Fruit fly (Drosophila melanogaster) whole organism, embryonic: ENCODE measurements around the gene CG17124.

Source experiments
- Aef1 ChIP-seq: fragments of 200-800 bp; sonication (Bioruptor generic); IDR thresholded peaks from 3 replicates; pipeline ENCODE4 v1.3.6; 2022; ENCODE audit warnings: missing biosample characterization, missing genetic modification characterization
- BEAF-32 ChIP-seq: fragments of 200-800 bp; sonication (Bioruptor generic); optimal IDR thresholded peaks from 3 replicates; lab custom pipeline; 2017; ENCODE audit warnings: missing biosample characterization, missing genetic modification characterization, mild to moderate bottlenecking, moderate library complexity, missing genetic modification reagents
- C15 ChIP-seq: fragments of 200-800 bp; sonication (Bioruptor generic); IDR thresholded peaks from 3 replicates; pipeline ENCODE4 v1.3.6; 2022; ENCODE audit warnings: missing biosample characterization, missing genetic modification characterization
- CG10209 ChIP-seq: fragments of 200-800 bp; sonication (Bioruptor generic); optimal IDR thresholded peaks from 3 replicates; lab custom pipeline; 2017; ENCODE audit warnings: missing biosample characterization, mild to moderate bottlenecking, missing genetic modification characterization, missing genetic modification reagents
- CG10979 ChIP-seq: fragments of 200-800 bp; sonication (Bioruptor generic); optimal IDR thresholded peaks from 2 replicates; lab custom pipeline; 2018; ENCODE audit warnings: missing biosample characterization, mild to moderate bottlenecking, missing genetic modification characterization, moderate library complexity
- CG11560 ChIP-seq: fragments of 200-800 bp; sonication (Bioruptor generic); IDR thresholded peaks from 3 replicates; pipeline ENCODE4 v1.3.6; 2022; ENCODE audit warnings: missing biosample characterization, missing genetic modification characterization
- CG11695 ChIP-seq: fragments of 200-800 bp; sonication (Bioruptor generic); IDR thresholded peaks from 3 replicates; pipeline ENCODE4 v1.3.6; 2022; ENCODE audit warnings: missing biosample characterization, missing genetic modification characterization
- CG14050 ChIP-seq: fragments of 200-800 bp; sonication (Bioruptor generic); IDR thresholded peaks from 3 replicates; pipeline ENCODE4 v1.3.6; 2022; ENCODE audit warnings: missing biosample characterization, missing genetic modification characterization
- CG14441 ChIP-seq: fragments of 200-800 bp; sonication (Bioruptor generic); IDR thresholded peaks from 2 replicates; pipeline ENCODE4 v1.3.6; 2022; ENCODE audit warnings: missing biosample characterization, missing genetic modification characterization
- CG15073 ChIP-seq: fragments of 200-800 bp; sonication (Bioruptor generic); optimal IDR thresholded peaks from 2 replicates; lab custom pipeline; 2016; ENCODE audit warnings: missing biosample characterization, missing genetic modification characterization
- CG16779 ChIP-seq: fragments of 200-800 bp; sonication (Bioruptor generic); IDR thresholded peaks from 2 replicates; pipeline ENCODE4 v1.3.6; 2022; ENCODE audit warnings: missing biosample characterization, missing genetic modification characterization
- CG31224 ChIP-seq: fragments of 200-800 bp; sonication (Bioruptor generic); IDR thresholded peaks from 2 replicates; pipeline ENCODE4 v1.3.6; 2022; ENCODE audit warnings: missing biosample characterization, missing genetic modification characterization
- CG32532 ChIP-seq: fragments of 200-800 bp; sonication (Bioruptor generic); IDR thresholded peaks from 2 replicates; pipeline ENCODE4 v1.3.6; 2022; ENCODE audit warnings: missing biosample characterization, missing genetic modification characterization
- CG33213 ChIP-seq: fragments of 200-800 bp; sonication (Bioruptor generic); optimal IDR thresholded peaks from 3 replicates; lab custom pipeline; 2016; ENCODE audit warnings: missing biosample characterization, missing genetic modification characterization
- CG34376 ChIP-seq: fragments of 200-800 bp; sonication (Bioruptor generic); optimal IDR thresholded peaks from 2 replicates; lab custom pipeline; 2018; ENCODE audit warnings: missing biosample characterization, mild to moderate bottlenecking, missing genetic modification characterization
- CG3847 ChIP-seq: fragments of 200-800 bp; sonication (Bioruptor generic); IDR thresholded peaks from 2 replicates; pipeline ENCODE4 v1.3.6; 2022; ENCODE audit warnings: missing biosample characterization, missing genetic modification characterization
- CG4282 ChIP-seq: fragments of 200-800 bp; sonication (Bioruptor generic); optimal IDR thresholded peaks from 2 replicates; lab custom pipeline; 2016; ENCODE audit warnings: missing biosample characterization, missing genetic modification characterization
- CG4617 ChIP-seq: fragments of 200-800 bp; sonication (Bioruptor generic); optimal IDR thresholded peaks from 3 replicates; lab custom pipeline; 2016; ENCODE audit warnings: missing biosample characterization, missing genetic modification characterization, borderline replicate concordance
- CG7357 ChIP-seq: fragments of 200-800 bp; sonication (Bioruptor generic); IDR thresholded peaks from 3 replicates; pipeline ENCODE4 v1.3.6; 2022; ENCODE audit warnings: missing biosample characterization, missing genetic modification characterization
- CG8281 ChIP-seq: fragments of 200-800 bp; sonication (Bioruptor generic); optimal IDR thresholded peaks from 2 replicates; lab custom pipeline; 2018; ENCODE audit warnings: missing biosample characterization, mild to moderate bottlenecking, missing genetic modification characterization, moderate library complexity
- Elba2 ChIP-seq: fragments of 200-800 bp; sonication (Bioruptor generic); optimal IDR thresholded peaks from 3 replicates; lab custom pipeline; 2016; ENCODE audit warnings: missing biosample characterization, missing genetic modification characterization
- Fer3 ChIP-seq: fragments of 200-800 bp; sonication (Bioruptor generic); optimal IDR thresholded peaks from 2 replicates; lab custom pipeline; 2018; ENCODE audit warnings: missing biosample characterization, mild to moderate bottlenecking, missing genetic modification characterization, moderate library complexity
- HmgD ChIP-seq: fragments of 200-800 bp; sonication (Bioruptor generic); optimal IDR thresholded peaks from 3 replicates; lab custom pipeline; 2016; ENCODE audit warnings: missing biosample characterization, missing genetic modification characterization
- MESR4 ChIP-seq: fragments of 200-800 bp; sonication (Bioruptor generic); optimal IDR thresholded peaks from 2 replicates; lab custom pipeline; 2018; ENCODE audit warnings: missing biosample characterization, mild to moderate bottlenecking, missing genetic modification characterization, moderate library complexity
- Rx ChIP-seq: fragments of 200-800 bp; sonication (Bioruptor generic); IDR thresholded peaks from 2 replicates; pipeline ENCODE4 v1.3.6; 2022; ENCODE audit warnings: missing biosample characterization, missing genetic modification characterization
- YL-1 ChIP-seq: fragments of 200-800 bp; sonication (Bioruptor generic); optimal IDR thresholded peaks from 3 replicates; lab custom pipeline; 2017; ENCODE audit warnings: missing biosample characterization, mild to moderate bottlenecking, missing genetic modification characterization
- al ChIP-seq: fragments of 200-800 bp; sonication (Bioruptor generic); IDR thresholded peaks from 2 replicates; pipeline ENCODE4 v1.3.6; 2022; ENCODE audit warnings: missing biosample characterization, missing genetic modification characterization
- aop ChIP-seq: fragments of 200-800 bp; sonication (Bioruptor generic); IDR thresholded peaks from 2 replicates; pipeline ENCODE4 v1.3.6; 2022; ENCODE audit warnings: missing biosample characterization, missing genetic modification characterization
- ato ChIP-seq: fragments of 200-800 bp; sonication (Bioruptor generic); IDR thresholded peaks from 2 replicates; pipeline ENCODE4 v1.3.6; 2022; ENCODE audit warnings: missing biosample characterization, missing genetic modification characterization; ENCODE audit not compliant: partially characterized antibody
- bcd ChIP-seq: fragments of 200-800 bp; sonication (Bioruptor generic); optimal IDR thresholded peaks from 2 replicates; lab custom pipeline; 2017; ENCODE audit warnings: missing biosample characterization, mild to moderate bottlenecking, missing genetic modification characterization
- ci ChIP-seq: fragments of 200-800 bp; sonication (Bioruptor generic); IDR thresholded peaks from 3 replicates; pipeline ENCODE4 v1.3.6; 2022; ENCODE audit warnings: missing biosample characterization, missing genetic modification characterization
- crol ChIP-seq: fragments of 200-800 bp; sonication (Bioruptor generic); IDR thresholded peaks from 2 replicates; pipeline ENCODE4 v1.3.6; 2022; ENCODE audit warnings: missing biosample characterization, missing genetic modification characterization
- dmrt99B ChIP-seq: fragments of 200-800 bp; sonication (Bioruptor generic); optimal IDR thresholded peaks from 2 replicates; lab custom pipeline; 2018; ENCODE audit warnings: missing biosample characterization, mild to moderate bottlenecking, missing genetic modification characterization, moderate library complexity
- eyg ChIP-seq: fragments of 200-800 bp; sonication (Bioruptor generic); optimal IDR thresholded peaks from 3 replicates; lab custom pipeline; 2016; ENCODE audit warnings: missing biosample characterization, missing genetic modification characterization
- ftz-f1 ChIP-seq: fragments of 200-800 bp; sonication (Bioruptor generic); optimal IDR thresholded peaks from 2 replicates; lab custom pipeline; 2016; ENCODE audit warnings: missing biosample characterization, missing genetic modification characterization
- gcm ChIP-seq: fragments of 200-800 bp; sonication (Bioruptor generic); optimal IDR thresholded peaks from 2 replicates; lab custom pipeline; 2019; ENCODE audit warnings: missing biosample characterization, mild to moderate bottlenecking, missing genetic modification characterization, moderate library complexity
- grau ChIP-seq: fragments of 200-800 bp; optimal IDR thresholded peaks from 3 replicates; lab custom pipeline; 2019; ENCODE audit warnings: missing biosample characterization, mild to moderate bottlenecking, missing genetic modification characterization, moderate library complexity
- kah ChIP-seq: fragments of 200-800 bp; sonication (Bioruptor generic); optimal IDR thresholded peaks from 2 replicates; lab custom pipeline; 2018; ENCODE audit warnings: missing biosample characterization, mild to moderate bottlenecking, missing genetic modification characterization
- lilli ChIP-seq: fragments of 200-800 bp; sonication (Bioruptor generic); optimal IDR thresholded peaks from 3 replicates; lab custom pipeline; 2016; ENCODE audit warnings: missing biosample characterization, missing genetic modification characterization
- lmd ChIP-seq: fragments of 200-800 bp; sonication (Bioruptor generic); IDR thresholded peaks from 2 replicates; pipeline ENCODE4 v1.3.6; 2022; ENCODE audit warnings: missing biosample characterization, missing genetic modification characterization
- luna ChIP-seq: fragments of 200-800 bp; sonication (Bioruptor generic); optimal IDR thresholded peaks from 2 replicates; lab custom pipeline; 2016; ENCODE audit warnings: missing biosample characterization, missing genetic modification characterization
- mam ChIP-seq: fragments of 200-800 bp; sonication (Bioruptor generic); optimal IDR thresholded peaks from 3 replicates; lab custom pipeline; 2016; ENCODE audit warnings: missing biosample characterization, missing genetic modification characterization
- mld ChIP-seq: fragments of 200-800 bp; sonication (Bioruptor generic); IDR thresholded peaks from 3 replicates; pipeline ENCODE4 v1.3.6; 2022; ENCODE audit warnings: missing biosample characterization, missing genetic modification characterization; ENCODE audit not compliant: partially characterized antibody
- pita ChIP-seq: fragments of 200-800 bp; sonication (Bioruptor generic); optimal IDR thresholded peaks from 2 replicates; lab custom pipeline; 2017; ENCODE audit warnings: missing biosample characterization, mild to moderate bottlenecking, missing genetic modification characterization
- salm ChIP-seq: fragments of 200-800 bp; sonication (Bioruptor generic); optimal IDR thresholded peaks from 2 replicates; lab custom pipeline; 2018; ENCODE audit warnings: missing biosample characterization, mild to moderate bottlenecking, missing genetic modification characterization
- shn ChIP-seq: fragments of 200-800 bp; sonication (Bioruptor generic); optimal IDR thresholded peaks from 3 replicates; lab custom pipeline; 2016; ENCODE audit warnings: missing biosample characterization, missing genetic modification characterization
- so ChIP-seq: fragments of 200-800 bp; sonication (Bioruptor generic); IDR thresholded peaks from 3 replicates; pipeline ENCODE4 v1.3.6; 2022; ENCODE audit warnings: missing biosample characterization, missing genetic modification characterization
- twi ChIP-seq: fragments of 200-800 bp; optimal IDR thresholded peaks from 2 replicates; lab custom pipeline; 2019; ENCODE audit warnings: missing biosample characterization, mild to moderate bottlenecking, missing genetic modification characterization, moderate library complexity
- zfh1 ChIP-seq: fragments of 200-800 bp; sonication (Bioruptor generic); IDR thresholded peaks from 3 replicates; pipeline ENCODE4 v1.3.6; 2022; ENCODE audit warnings: missing biosample characterization, missing genetic modification characterization
- zfh2 ChIP-seq: fragments of 200-800 bp; sonication (Bioruptor generic); optimal IDR thresholded peaks from 2 replicates; lab custom pipeline; 2016; ENCODE audit warnings: missing biosample characterization, missing genetic modification characterization

CG17124 gene

dm6 chr2L:10736993-10737756 is 18.9 kb downstream of the CG17124 start, which contains the start of the genes Vha16-5 and CG12299 (continued):
- no peak for TF ChIP-seq pita (GFP tag; lab: Kevin White, UChicago)
- no peak for TF ChIP-seq luna (GFP tag; lab: Kevin White, UChicago)
- peak; percentile 40; the same call in 1 of the 3 replicates for TF ChIP-seq CG11560 (tag; lab: Robert Waterston, UW)
- peak; percentile 44 for TF ChIP-seq CG34376
- TF ChIP-seq gcm (GFP tag; lab: Kevin White, UChicago), result no peak
- TF ChIP-seq CG4282 (GFP tag; lab: Kevin White, UChicago), result peak; percentile 93
- TF ChIP-seq kah (GFP tag; lab: Kevin White, UChicago), result no peak
- peak; percentile 78 for TF ChIP-seq mld
- peak; percentile 87 for TF ChIP-seq aop (GFP tag; lab: Robert Waterston, UW)
- peak; percentile 72 for TF ChIP-seq CG10209 (GFP tag; lab: Kevin White, UChicago)
- TF ChIP-seq so (GFP tag; lab: Robert Waterston, UW), result peak; percentile 65; the same call in 1 of the 3 replicates
- peak; percentile 60 for TF ChIP-seq Fer3 (tag; lab: Kevin White, UChicago)
- TF ChIP-seq CG14441 (GFP tag; lab: Robert Waterston, UW), result peak; percentile 88
- TF ChIP-seq zfh1, result peak; percentile 94
- peak; percentile 78 for TF ChIP-seq CG4617
- TF ChIP-seq CG3847, result peak; percentile 90
- peak; percentile 90 for TF ChIP-seq shn
- no peak for TF ChIP-seq dmrt99B (tag; lab: Kevin White, UChicago)
- TF ChIP-seq CG11695 (GFP tag; lab: Robert Waterston, UW), result peak; percentile 29; the same call in 1 of the 3 replicates
- TF ChIP-seq bcd, result peak; percentile 72
- TF ChIP-seq CG31224, result peak; percentile 64
- no peak for TF ChIP-seq YL-1 (GFP tag; lab: Kevin White, UChicago)
- TF ChIP-seq CG16779, result peak; percentile 86
- TF ChIP-seq al (GFP tag; lab: Robert Waterston, UW), result peak; percentile 72
- TF ChIP-seq salm (tag; lab: Kevin White, UChicago), result peak; percentile 24
- peak; percentile 55 for TF ChIP-seq Elba2 (GFP tag; lab: Kevin White, UChicago)
- TF ChIP-seq CG7357 (GFP tag; lab: Robert Waterston, UW), result peak; percentile 74; the same call in 2 of the 3 replicates
- TF ChIP-seq twi (tag; lab: Kevin White, UChicago), result peak; percentile 37
- peak; percentile 87 for TF ChIP-seq CG14050 (GFP tag; lab: Robert Waterston, UW)
- peak; percentile 74 for TF ChIP-seq mam (GFP tag; lab: Kevin White, UChicago)
- TF ChIP-seq BEAF-32 (GFP tag; lab: Kevin White, UChicago), result peak; percentile 69
- peak; percentile 84 for TF ChIP-seq MESR4
- peak; percentile 68 for TF ChIP-seq grau (tag; lab: Kevin White, UChicago)
- peak; percentile 92 for TF ChIP-seq lmd (GFP tag; lab: Robert Waterston, UW)
- TF ChIP-seq Rx, result peak; percentile 87
- TF ChIP-seq CG15073, result no peak
- TF ChIP-seq lilli (GFP tag; lab: Kevin White, UChicago), result peak; percentile 94
- peak; percentile 91 for TF ChIP-seq HmgD (GFP tag; lab: Kevin White, UChicago)
- TF ChIP-seq ci (GFP tag; lab: Robert Waterston, UW), result peak; percentile 97
- TF ChIP-seq zfh2 (GFP tag; lab: Kevin White, UChicago), result peak; percentile 89
- peak; percentile 92 for TF ChIP-seq CG33213 (GFP tag; lab: Kevin White, UChicago)
- TF ChIP-seq Aef1, result peak; percentile 92
- 0 out of 2 replicates have a peak, but pooled peaks have one; percentile 12 for TF ChIP-seq crol
- peak; percentile 68 for TF ChIP-seq ftz-f1 (GFP tag; lab: Kevin White, UChicago)
- peak; percentile 74 for TF ChIP-seq eyg
- TF ChIP-seq CG32532, result peak; percentile 91
- peak; percentile 83 for TF ChIP-seq CG10979 (tag; lab: Kevin White, UChicago)
- 0 out of 3 replicates have a peak, but pooled peaks have one; percentile 29 for TF ChIP-seq C15
- peak; percentile 92 for TF ChIP-seq ato (GFP tag; lab: Robert Waterston, UW)
- TF ChIP-seq CG8281 (tag; lab: Kevin White, UChicago), result no peak
